Fruit fly (Drosophila melanogaster): ENCODE measurements around the gene GNBP3.

- TF ChIP-seq EcR (GFP tag; optimal IDR thresholded peaks at IDR 0.05) (no peak), pan (optimal IDR thresholded peaks at IDR 0.05) (no peak), psq (optimal IDR thresholded peaks at IDR 0.05) (no peak), usp (GFP tag; optimal IDR thresholded peaks at IDR 0.05) (no peak)
Measured at dm6 chr3L:8953962-8954647, 716 bp upstream of the GNBP3 start, which contains the start of the genes CG43783 and orb2.
